Fruit fly (Drosophila melanogaster) whole organism, adult: ENCODE measurements around the gene sra.

Experiments used
- CG11617 ChIP-seq: fragments of 200-800 bp; sonication (Bioruptor generic); optimal IDR thresholded peaks from 2 replicates; lab custom pipeline; 2017; ENCODE audit warnings: mild to moderate bottlenecking, missing biosample characterization, missing genetic modification reagents, missing genetic modification characterization
- CG12768 ChIP-seq: fragments of 200-800 bp; sonication (Bioruptor generic); optimal IDR thresholded peaks from 2 replicates; lab custom pipeline; 2017; ENCODE audit warnings: missing biosample characterization, missing genetic modification characterization, mild to moderate bottlenecking, moderate library complexity, missing genetic modification reagents
- CG14711 ChIP-seq: fragments of 200-800 bp; sonication (Bioruptor generic); optimal IDR thresholded peaks from 2 replicates; lab custom pipeline; 2018; ENCODE audit warnings: missing biosample characterization, mild to moderate bottlenecking, missing genetic modification characterization, moderate library complexity
- CG1620 ChIP-seq: fragments of 200-800 bp; sonication (Bioruptor generic); optimal IDR thresholded peaks from 2 replicates; lab custom pipeline; 2016; ENCODE audit warnings: missing biosample characterization, missing genetic modification characterization
- CG33017 ChIP-seq: fragments of 200-800 bp; sonication (Bioruptor generic); optimal IDR thresholded peaks from 2 replicates; lab custom pipeline; 2018; ENCODE audit warnings: missing biosample characterization, mild to moderate bottlenecking, missing genetic modification characterization, moderate library complexity
- CG5204 ChIP-seq: fragments of 200-800 bp; sonication (Bioruptor generic); optimal IDR thresholded peaks from 2 replicates; lab custom pipeline; 2016; ENCODE audit warnings: missing biosample characterization, missing genetic modification characterization
- CG7045 ChIP-seq: fragments of 200-800 bp; sonication (Bioruptor generic); optimal IDR thresholded peaks from 2 replicates; lab custom pipeline; 2017; ENCODE audit warnings: missing biosample characterization, mild to moderate bottlenecking, missing genetic modification characterization
- CG7101 ChIP-seq: fragments of 200-800 bp; sonication (Bioruptor generic); optimal IDR thresholded peaks from 2 replicates; lab custom pipeline; 2018; ENCODE audit warnings: missing biosample characterization, mild to moderate bottlenecking, missing genetic modification characterization, moderate library complexity
- Clk ChIP-seq: fragments of 200-800 bp; sonication (Bioruptor generic); optimal IDR thresholded peaks from 2 replicates; lab custom pipeline; 2017; ENCODE audit warnings: missing biosample characterization, missing genetic modification characterization
- Crg-1 ChIP-seq: fragments of 200-800 bp; sonication (Bioruptor generic); optimal IDR thresholded peaks from 2 replicates; lab custom pipeline; 2016; ENCODE audit warnings: missing biosample characterization, missing genetic modification characterization
- Hr96 ChIP-seq: fragments of 200-800 bp; sonication (Bioruptor generic); optimal IDR thresholded peaks from 2 replicates; lab custom pipeline; 2016; ENCODE audit warnings: missing biosample characterization, missing genetic modification characterization
- Mnt ChIP-seq: fragments of 200-800 bp; sonication (Bioruptor generic); optimal IDR thresholded peaks from 2 replicates; lab custom pipeline; 2016; ENCODE audit warnings: missing biosample characterization, mild to moderate bottlenecking, missing genetic modification characterization
- bab1 ChIP-seq: fragments of 200-800 bp; sonication (Bioruptor generic); optimal IDR thresholded peaks from 3 replicates; lab custom pipeline; 2019; ENCODE audit warnings: missing biosample characterization, mild to moderate bottlenecking, missing genetic modification characterization, moderate library complexity
- cic ChIP-seq: fragments of 200-800 bp; sonication (Bioruptor generic); optimal IDR thresholded peaks from 2 replicates; lab custom pipeline; 2017; ENCODE audit warnings: missing biosample characterization, mild to moderate bottlenecking, missing genetic modification characterization, moderate library complexity
- cnc ChIP-seq, 2 experiments: fragments of >200 bp; optimal IDR thresholded peaks; 2 replicates each; lab custom pipeline; 2017
- kay ChIP-seq: fragments of 200-800 bp; sonication (Bioruptor generic); peaks from one replicate; lab custom pipeline; 2016; ENCODE audit warnings: missing biosample characterization, missing genetic modification characterization, borderline replicate concordance
- ovo ChIP-seq: fragments of 200-800 bp; sonication (Bioruptor generic); optimal IDR thresholded peaks from 2 replicates; lab custom pipeline; 2016; ENCODE audit warnings: missing biosample characterization, missing genetic modification characterization
- pad ChIP-seq: fragments of 200-800 bp; sonication (Bioruptor generic); optimal IDR thresholded peaks from 3 replicates; lab custom pipeline; 2017; ENCODE audit warnings: missing biosample characterization, missing genetic modification characterization, mild to moderate bottlenecking, moderate library complexity, missing genetic modification reagents
- tj ChIP-seq: fragments of 200-800 bp; sonication (Bioruptor generic); optimal IDR thresholded peaks from 3 replicates; lab custom pipeline; 2017; ENCODE audit warnings: missing biosample characterization, mild to moderate bottlenecking, missing genetic modification characterization, moderate library complexity
- toe ChIP-seq: fragments of 200-800 bp; sonication (Bioruptor generic); optimal IDR thresholded peaks from 2 replicates; lab custom pipeline; 2016; ENCODE audit warnings: missing biosample characterization, missing genetic modification characterization

The sra gene

DNA sequence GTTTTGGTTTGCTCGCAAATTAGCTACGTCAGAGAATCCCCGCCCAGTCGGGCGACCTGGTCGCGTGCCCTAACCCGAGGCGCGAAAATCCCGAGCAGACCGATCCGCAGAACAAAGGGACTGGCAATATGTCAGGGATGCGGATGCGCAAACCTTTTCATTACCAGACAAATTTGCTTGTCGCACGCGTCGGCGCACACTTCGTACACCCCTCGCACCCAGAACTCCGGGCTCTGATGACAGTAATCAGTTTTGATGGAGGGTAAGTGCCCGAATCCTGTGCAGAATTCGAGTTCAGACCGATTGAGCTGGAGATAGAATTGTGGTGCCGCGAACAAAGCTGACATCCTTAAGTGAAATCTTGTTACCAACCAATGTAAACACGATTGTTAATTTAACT is 34.4 kb upstream of the sra start:
- TF ChIP-seq kay (no peak), CG7045 (GFP tag; lab: Kevin White, UChicago) (no peak), CG11617 (GFP tag; lab: Kevin White, UChicago) (no peak), Clk (no peak), CG1620 (no peak), bab1 (GFP tag; lab: Kevin White, UChicago) (no peak), ovo (GFP tag; lab: Kevin White, UChicago) (no peak), Mnt (GFP tag; lab: Kevin White, UChicago) (no peak), CG7101 (tag; lab: Kevin White, UChicago) (no peak), cnc (optimal IDR thresholded peaks at IDR 0.05; lab: Kevin White, UChicago) (no peak), Crg-1 (GFP tag; lab: Kevin White, UChicago) (no peak), tj (GFP tag; lab: Kevin White, UChicago) (no peak), toe (GFP tag; lab: Kevin White, UChicago) (no peak), CG14711 (tag; lab: Kevin White, UChicago) (no peak), pad (GFP tag; lab: Kevin White, UChicago) (no peak), Hr96 (GFP tag; lab: Kevin White, UChicago) (no peak), CG5204 (GFP tag; lab: Kevin White, UChicago) (no peak)

DNA sequence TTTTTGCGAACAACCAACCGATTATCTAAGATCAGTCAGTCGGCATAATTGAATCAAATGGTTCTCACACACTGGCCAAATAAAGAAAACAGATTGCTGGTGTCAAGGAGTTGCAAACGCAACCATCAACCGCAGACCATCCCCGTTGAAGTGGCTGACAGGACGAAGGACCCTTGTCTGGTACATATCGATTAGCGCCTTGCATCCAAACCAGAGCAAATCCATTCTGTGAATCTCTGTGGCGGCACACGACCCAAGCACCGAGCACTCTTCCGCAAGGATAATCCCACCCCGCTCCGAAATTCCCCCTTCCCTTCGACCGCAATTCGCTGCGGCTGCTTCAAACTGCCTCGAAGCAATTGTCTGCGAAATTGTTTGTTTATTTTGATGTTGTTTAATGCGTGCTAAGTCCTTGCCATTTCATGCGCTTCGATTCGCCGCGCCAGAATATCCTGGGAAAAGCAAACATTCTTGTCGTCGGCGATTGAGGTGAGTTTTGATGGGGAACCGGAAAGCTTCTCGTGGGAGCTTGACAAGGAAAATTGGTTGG is 33.4 kb upstream of the sra start:
- TF ChIP-seq CG7101 (tag; lab: Kevin White, UChicago), result no peak

DNA sequence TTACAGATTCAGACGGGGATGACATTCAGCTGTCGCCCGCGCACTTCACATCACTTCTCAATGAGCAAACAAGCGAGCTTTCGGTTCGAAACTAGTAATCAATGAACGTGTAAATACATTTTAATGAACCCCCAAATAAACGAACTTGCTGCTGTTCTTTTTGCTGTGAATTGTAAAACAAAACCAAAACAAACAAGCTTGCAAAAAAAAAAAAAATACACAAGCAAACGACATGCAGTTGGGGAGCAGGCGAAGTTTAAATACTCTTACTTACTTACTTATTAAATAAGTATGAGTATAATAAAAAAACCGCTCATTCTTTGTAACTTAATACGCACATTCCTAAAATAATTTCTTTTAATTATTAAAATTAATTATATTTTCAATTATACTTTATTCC is 32.5 kb upstream of the sra start:
- no peak for TF ChIP-seq CG14711 (tag; lab: Kevin White, UChicago)
- no peak for TF ChIP-seq bab1 (GFP tag; lab: Kevin White, UChicago)
- no peak for TF ChIP-seq pad (GFP tag; lab: Kevin White, UChicago)
- TF ChIP-seq CG1620, result peak; percentile 41
- no peak for TF ChIP-seq cnc (optimal IDR thresholded peaks at IDR 0.05; lab: Kevin White, UChicago)
- peak; percentile 34 for TF ChIP-seq CG33017 (tag; lab: Kevin White, UChicago)
- TF ChIP-seq CG7101 (tag; lab: Kevin White, UChicago), result no peak
- TF ChIP-seq tj (GFP tag; lab: Kevin White, UChicago), result peak; percentile 8
- TF ChIP-seq cic, result no peak
- peak; percentile 43 for TF ChIP-seq Hr96 (GFP tag; lab: Kevin White, UChicago)
- TF ChIP-seq CG5204 (GFP tag; lab: Kevin White, UChicago), result no peak
- TF ChIP-seq ovo (GFP tag; lab: Kevin White, UChicago), result peak; percentile 2
- no peak for TF ChIP-seq Clk
- TF ChIP-seq Mnt (GFP tag; lab: Kevin White, UChicago), result no peak
- peak; percentile 4 for TF ChIP-seq Crg-1 (GFP tag; lab: Kevin White, UChicago)
- no peak for TF ChIP-seq CG11617 (GFP tag; lab: Kevin White, UChicago)
- TF ChIP-seq CG7045 (GFP tag; lab: Kevin White, UChicago), result no peak

DNA sequence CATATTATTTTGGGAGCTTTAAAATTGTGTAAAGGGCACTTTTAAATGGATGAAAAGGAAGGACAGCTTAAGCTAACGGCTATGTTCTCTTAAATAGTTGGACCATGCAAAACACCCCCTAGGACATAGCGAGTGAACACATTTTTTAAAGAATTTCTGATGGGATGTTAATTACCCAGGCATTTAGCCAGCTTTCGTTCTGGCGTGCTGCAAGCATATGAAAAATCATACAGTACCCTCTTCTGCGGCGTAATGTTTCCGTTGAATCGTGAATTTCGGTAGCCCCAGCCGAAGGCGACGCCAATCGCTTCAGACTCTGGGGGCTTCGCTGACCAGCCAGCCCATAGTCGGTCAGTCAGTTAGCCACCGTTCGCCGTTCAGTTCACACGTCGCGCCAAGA is 32.1 kb upstream of the sra start, which contains the start of gene CG6006:
Gene CG6006, plus strand, starts transcription at position 301 of the 400 bp plus-strand sequence.
- no peak for TF ChIP-seq Clk
- TF ChIP-seq cic, result no peak

- TF ChIP-seq CG11617 (GFP tag; lab: Kevin White, UChicago), result no peak
- TF ChIP-seq ovo (GFP tag; lab: Kevin White, UChicago), result peak; percentile 34
- no peak for TF ChIP-seq CG5204 (GFP tag; lab: Kevin White, UChicago)
- no peak for TF ChIP-seq toe (GFP tag; lab: Kevin White, UChicago)
- no peak for TF ChIP-seq Hr96 (GFP tag; lab: Kevin White, UChicago)
- TF ChIP-seq kay, result peak; percentile 91
- TF ChIP-seq cic, result no peak
- TF ChIP-seq tj (GFP tag; lab: Kevin White, UChicago), result no peak
- no peak for TF ChIP-seq Crg-1 (GFP tag; lab: Kevin White, UChicago)
Measured at dm6 chr3R:16156032-16156431, 30.8 kb upstream of the sra start.

DNA sequence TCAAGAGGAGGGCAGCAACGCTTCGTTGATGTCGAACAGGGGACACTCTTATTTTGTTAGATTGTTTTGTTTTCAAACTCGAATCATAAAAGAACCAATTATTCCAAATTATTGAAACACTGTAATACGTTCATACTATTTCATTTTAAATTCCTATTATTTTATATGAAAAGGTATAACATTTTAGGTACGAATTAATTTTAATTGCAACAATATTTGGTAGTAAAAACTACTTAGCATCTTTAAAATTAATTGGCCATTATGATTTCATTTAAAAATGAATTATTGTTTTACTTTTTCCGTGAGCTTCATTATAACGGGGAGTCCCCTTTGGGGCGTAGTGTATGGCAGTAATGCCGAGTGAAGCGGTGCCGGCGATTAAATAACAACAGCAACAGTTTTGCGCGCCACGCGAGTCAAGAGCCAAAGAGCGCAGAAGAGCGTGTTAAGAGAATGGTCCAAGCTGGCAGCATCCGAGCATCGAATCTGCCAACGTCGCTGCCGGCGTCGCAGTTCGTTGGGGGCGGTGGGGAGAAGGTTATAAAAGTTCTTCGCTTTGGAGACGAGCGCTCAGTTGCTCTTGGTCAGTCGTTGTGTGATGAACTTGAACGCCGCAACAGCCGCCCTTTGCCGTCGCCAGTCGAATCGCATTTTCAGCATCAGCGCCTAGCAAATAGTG is 29.1 kb upstream of the sra start:
- TF ChIP-seq tj (GFP tag; lab: Kevin White, UChicago) (no peak), CG7101 (tag; lab: Kevin White, UChicago) (no peak), Hr96 (GFP tag; lab: Kevin White, UChicago) (no peak), CG11617 (GFP tag; lab: Kevin White, UChicago) (peak; percentile 7), CG7045 (GFP tag; lab: Kevin White, UChicago) (peak; percentile 8), pad (GFP tag; lab: Kevin White, UChicago) (no peak), Mnt (GFP tag; lab: Kevin White, UChicago) (peak; percentile 5), toe (GFP tag; lab: Kevin White, UChicago) (no peak), CG14711 (tag; lab: Kevin White, UChicago) (no peak), CG5204 (GFP tag; lab: Kevin White, UChicago) (peak; percentile 33), bab1 (GFP tag; lab: Kevin White, UChicago) (no peak), cic (no peak), CG33017 (tag; lab: Kevin White, UChicago) (no peak), CG1620 (no peak)

DNA sequence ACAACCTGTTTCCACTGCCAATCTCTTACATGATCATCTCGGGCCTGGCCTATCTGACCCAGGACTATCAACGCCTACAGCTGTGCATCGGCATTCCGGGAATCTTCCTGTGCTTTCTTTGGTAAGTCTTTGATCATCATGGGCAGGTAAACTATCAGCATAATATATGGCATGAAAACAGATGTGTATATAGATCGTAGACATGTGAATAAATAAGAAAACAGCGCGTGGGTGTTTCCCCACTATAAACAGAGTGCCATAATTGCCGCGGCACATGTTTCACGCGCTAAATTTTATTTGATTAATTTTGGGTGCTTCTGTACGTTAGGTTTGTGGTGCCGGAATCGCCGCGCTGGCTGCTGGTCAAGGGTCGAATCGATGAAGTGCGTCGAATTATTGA is 18.7 kb upstream of the sra start:
- TF ChIP-seq Crg-1 (GFP tag; lab: Kevin White, UChicago), result no peak
- no peak for TF ChIP-seq CG5204 (GFP tag; lab: Kevin White, UChicago)
- no peak for TF ChIP-seq CG12768 (GFP tag; lab: Kevin White, UChicago)
- no peak for TF ChIP-seq cnc (optimal IDR thresholded peaks at IDR 0.05; lab: Kevin White, UChicago)
- TF ChIP-seq tj (GFP tag; lab: Kevin White, UChicago), result no peak
- TF ChIP-seq kay, result no peak
- no peak for TF ChIP-seq cic
- no peak for TF ChIP-seq CG1620
- TF ChIP-seq pad (GFP tag; lab: Kevin White, UChicago), result no peak
- TF ChIP-seq ovo (GFP tag; lab: Kevin White, UChicago), result no peak
- no peak for TF ChIP-seq bab1 (GFP tag; lab: Kevin White, UChicago)
- no peak for TF ChIP-seq CG11617 (GFP tag; lab: Kevin White, UChicago)
- TF ChIP-seq toe (GFP tag; lab: Kevin White, UChicago), result no peak
- no peak for TF ChIP-seq CG33017 (tag; lab: Kevin White, UChicago)
- TF ChIP-seq Clk, result no peak
- TF ChIP-seq Hr96 (GFP tag; lab: Kevin White, UChicago), result no peak
